Fruit fly (Drosophila melanogaster) whole organism: ENCODE measurements around the gene Duba.
A peak's percentile ranks its signal among the peaks of the same experiment; 100 is the strongest.
"Not testable (repeated sequence)": the region's sequence is repeated elsewhere in the genome, so short reads cannot be mapped to it uniquely, and the experiment has no call there.

Source experiments
- CG8478 ChIP-seq: fragments of >200 bp; optimal IDR thresholded peaks from 2 replicates; lab custom pipeline; 2018; ENCODE audit warnings: inconsistent platforms
- Dll ChIP-seq: fragments of >200 bp; optimal IDR thresholded peaks from 2 replicates; lab custom pipeline; 2017
- EcR ChIP-seq, 2 experiments: fragments of >200 bp; optimal IDR thresholded peaks; 2 replicates each; lab custom pipeline; 2017; ENCODE audit warnings: missing biosample characterization in 2 of 2, missing genetic modification characterization in 2 of 2, missing genetic modification reagents in 2 of 2
- pan ChIP-seq: fragments of >200 bp; optimal IDR thresholded peaks from 2 replicates; lab custom pipeline; 2017
- psq ChIP-seq: fragments of >200 bp; optimal IDR thresholded peaks from 2 replicates; lab custom pipeline; 2017
- usp ChIP-seq: fragments of >200 bp; optimal IDR thresholded peaks from 2 replicates; lab custom pipeline; 2017; ENCODE audit warnings: missing biosample characterization, missing genetic modification characterization, mixed read lengths

The Duba gene

dm6 chr3L:11576944-11577343, 32.3 kb downstream of the Duba start, which contains the start of gene CG33489:
Gene CG33489 (minus strand): TSS chr3L:11577044.
- TF ChIP-seq psq (lab: Kevin White, UChicago); pan; usp (GFP tag; lab: Kevin White, UChicago): not testable (repeated sequence)

dm6 chr3L:11574563-11574962, 34.7 kb downstream of the Duba start, which contains the start of gene CG33490:
Gene CG33490 (minus strand): TSS chr3L:11574663.
- TF ChIP-seq CG8478 (lab: Kevin White, UChicago), result no peak

dm6 chr3L:11563972-11564533, 45.2 kb downstream of the Duba start, which contains the start of the genes CG46412 and CG33267:
Gene CG46412 (minus strand): TSS chr3L:11564072.
Gene CG33267 (plus strand): TSS chr3L:11564483.
- no peak for TF ChIP-seq EcR (GFP tag; optimal IDR thresholded peaks at IDR 0.05; lab: Kevin White, UChicago)
- TF ChIP-seq CG8478 (lab: Kevin White, UChicago), result no peak
- no peak for TF ChIP-seq Dll (lab: Kevin White, UChicago)

- TF ChIP-seq CG8478 (lab: Kevin White, UChicago) (no peak), usp (GFP tag; lab: Kevin White, UChicago) (no peak), Dll (lab: Kevin White, UChicago) (no peak), pan (no peak), psq (lab: Kevin White, UChicago) (no peak), EcR (GFP tag; optimal IDR thresholded peaks at IDR 0.05; lab: Kevin White, UChicago) (no peak)
These were observed 47.1 kb downstream of the Duba start, which contains the start of the genes CG7394 and Mob2 for dm6 chr3L:11561946-11562760. Gene CG7394 (plus strand): TSS chr3L:11561996. Gene Mob2 (minus strand): TSS chr3L:11562233.

dm6 chr3L:11560885-11561284, 48.4 kb downstream of the Duba start:
- TF ChIP-seq usp (GFP tag; lab: Kevin White, UChicago), result no peak
- no peak for TF ChIP-seq CG8478 (lab: Kevin White, UChicago)
- no peak for TF ChIP-seq psq (lab: Kevin White, UChicago)
- peak; percentile 58 to 74 for TF ChIP-seq EcR (GFP tag; optimal IDR thresholded peaks at IDR 0.05; lab: Kevin White, UChicago)

- TF ChIP-seq psq (lab: Kevin White, UChicago) (no peak), usp (GFP tag; lab: Kevin White, UChicago) (no peak)
These were observed 52.1 kb downstream of the Duba start for dm6 chr3L:11557209-11557608.

dm6 chr3L:11556637-11557036, 52.6 kb downstream of the Duba start:
- TF ChIP-seq CG8478 (lab: Kevin White, UChicago) (no peak), psq (lab: Kevin White, UChicago) (no peak), EcR (GFP tag; optimal IDR thresholded peaks at IDR 0.05; lab: Kevin White, UChicago) (no peak), pan (no peak)

- TF ChIP-seq usp (GFP tag; lab: Kevin White, UChicago), result no peak
- no peak for TF ChIP-seq psq (lab: Kevin White, UChicago)
- no peak for TF ChIP-seq CG8478 (lab: Kevin White, UChicago)
- no peak for TF ChIP-seq EcR (GFP tag; optimal IDR thresholded peaks at IDR 0.05; lab: Kevin White, UChicago)
- TF ChIP-seq pan, result no peak
- no peak for TF ChIP-seq Dll (lab: Kevin White, UChicago)
These were observed 53.4 kb downstream of the Duba start for dm6 chr3L:11555662-11556460.
